Worm (Caenorhabditis elegans): ENCODE data around the gene C05D11.1.

- TF ChIP-seq C06A6.2 (GFP tag; conservative IDR thresholded peaks at IDR 0.05), result no peak
- TF ChIP-seq chd-7 (tag; optimal IDR thresholded peaks at IDR 0.05), result no peak
- no peak for TF ChIP-seq unc-62 (GFP tag; optimal IDR thresholded peaks at IDR 0.05)
- no peak for TF ChIP-seq ama-1 (optimal IDR thresholded peaks at IDR 0.05)
- TF ChIP-seq ama-1 (GFP tag; optimal IDR thresholded peaks at IDR 0.05), result no peak
- TF ChIP-seq unc-130 (GFP tag; optimal IDR thresholded peaks at IDR 0.05), result no peak
Observed at ce11 chrIII:6396381-6396780, 40.0 kb upstream of the C05D11.1 start.

Data from whole organism, young adult.